Worm (Caenorhabditis elegans) whole organism, L4 larva: ENCODE data around the gene T08D10.4.
"Not testable (repeated sequence)": the region's sequence is repeated elsewhere in the genome, so short reads cannot be mapped to it uniquely, and the experiment has no call there.

ENCODE experiments used
- F26F4.8 ChIP-seq: fragments of 200-800 bp; sonication (Bioruptor generic); conservative IDR thresholded peaks from 2 replicates; pipeline ENCODE4 v1.3.6; 2022; ENCODE audit warnings: missing genetic modification characterization, missing compliant biosample characterization
- R02D3.7 ChIP-seq: fragments of 150-350 bp; sonication (generic microtip); optimal IDR thresholded peaks from 3 replicates; lab custom pipeline; 2014; ENCODE audit warnings: missing biosample characterization, missing genetic modification characterization
- Y48G9A.11 ChIP-seq: fragments of 200-800 bp; sonication (Bioruptor generic); IDR thresholded peaks from 2 replicates; pipeline ENCODE4 v1.3.6; 2022; ENCODE audit warnings: missing genetic modification reagents, missing genetic modification characterization, missing compliant biosample characterization
- Y5F2A.4 ChIP-seq: fragments of 200-800 bp; sonication (Bioruptor generic); optimal IDR thresholded peaks from 2 replicates; lab custom pipeline; 2018; ENCODE audit warnings: mild to moderate bottlenecking, missing genetic modification characterization, missing compliant biosample characterization
- attf-4 ChIP-seq: sonication (generic microtip); optimal IDR thresholded peaks from 3 replicates; lab custom pipeline; 2017; ENCODE audit warnings: missing biosample characterization, missing genetic modification characterization
- ceh-28 ChIP-seq: fragments of 150-350 bp; optimal IDR thresholded peaks from 2 replicates; lab custom pipeline; 2014; ENCODE audit warnings: missing biosample characterization, missing genetic modification reagents, missing genetic modification characterization
- ctbp-1 ChIP-seq: fragments of 200-800 bp; sonication (Bioruptor generic); IDR thresholded peaks from 2 replicates; pipeline ENCODE4 v1.3.6; 2022; ENCODE audit warnings: missing genetic modification reagents, missing genetic modification characterization, missing compliant biosample characterization
- daf-19 ChIP-seq: fragments of 200-800 bp; sonication (Bioruptor generic); conservative IDR thresholded peaks from 2 replicates; pipeline ENCODE4 v1.3.6; 2022; ENCODE audit warnings: missing genetic modification characterization, missing compliant biosample characterization
- dmd-6 ChIP-seq: fragments of 200-800 bp; sonication (Bioruptor generic); IDR thresholded peaks from 2 replicates; pipeline ENCODE4 v1.3.6; 2022; ENCODE audit warnings: missing genetic modification reagents, missing genetic modification characterization, missing compliant biosample characterization
- dpl-1 ChIP-seq: fragments of 150-350 bp; optimal IDR thresholded peaks from 2 replicates; lab custom pipeline; 2014; ENCODE audit warnings: missing biosample characterization, missing genetic modification reagents, missing genetic modification characterization
- duxl-1 ChIP-seq: sonication (generic microtip); optimal IDR thresholded peaks from 2 replicates; lab custom pipeline; 2016; ENCODE audit warnings: mild to moderate bottlenecking, missing genetic modification characterization, moderate library complexity, missing compliant biosample characterization; ENCODE audit not compliant: poor library complexity
- dve-1 ChIP-seq: sonication (generic microtip); optimal IDR thresholded peaks from 2 replicates; lab custom pipeline; 2017; ENCODE audit warnings: antibody characterized with exemption, mild to moderate bottlenecking, missing genetic modification characterization, missing compliant biosample characterization; ENCODE audit not compliant: insufficient read depth
- egl-43 ChIP-seq: fragments of 200-800 bp; sonication (Bioruptor generic); IDR thresholded peaks from 2 replicates; pipeline ENCODE4 v1.3.6; 2022; ENCODE audit warnings: missing genetic modification reagents, missing genetic modification characterization, missing compliant biosample characterization
- fkh-10 ChIP-seq: fragments of 150-350 bp; optimal IDR thresholded peaks from 2 replicates; lab custom pipeline; 2014; ENCODE audit warnings: missing biosample characterization, missing genetic modification reagents, missing genetic modification characterization
- fos-1 ChIP-seq: fragments of 150-350 bp; optimal IDR thresholded peaks from 2 replicates; lab custom pipeline; 2014; ENCODE audit warnings: missing biosample characterization, missing genetic modification characterization
- lim-7 ChIP-seq: fragments of 200-800 bp; sonication (Bioruptor generic); IDR thresholded peaks from 2 replicates; pipeline ENCODE4 v1.3.6; 2022; ENCODE audit warnings: missing genetic modification characterization, missing compliant biosample characterization
- lin-1 ChIP-seq: fragments of 200-800 bp; sonication (Bioruptor generic); IDR thresholded peaks from 2 replicates; pipeline ENCODE4 v1.3.6; 2022; ENCODE audit warnings: missing genetic modification reagents, missing genetic modification characterization, missing compliant biosample characterization
- lin-38 ChIP-seq: fragments of 200-800 bp; sonication (Bioruptor generic); IDR thresholded peaks from 2 replicates; pipeline ENCODE4 v1.3.6; 2022; ENCODE audit warnings: missing genetic modification reagents, missing genetic modification characterization, missing compliant biosample characterization
- madf-5 ChIP-seq, 2 experiments: fragments of 200-800 bp; sonication (Bioruptor generic); IDR thresholded peaks; 2 replicates each; pipeline ENCODE4 v1.3.6; 2022; ENCODE audit warnings: missing compliant biosample characterization in 2 of 2, missing genetic modification characterization in 2 of 2
- mep-1 ChIP-seq: fragments of 150-350 bp; sonication (generic microtip); optimal IDR thresholded peaks from 3 replicates; lab custom pipeline; 2014; ENCODE audit warnings: missing biosample characterization, missing genetic modification characterization
- mxl-2 ChIP-seq: fragments of 200-800 bp; sonication (Bioruptor generic); conservative IDR thresholded peaks from 2 replicates; pipeline ENCODE4 v1.3.6; 2022; ENCODE audit warnings: missing genetic modification reagents, missing genetic modification characterization, missing compliant biosample characterization
- nhr-10 ChIP-seq: fragments of 150-350 bp; optimal IDR thresholded peaks from 2 replicates; lab custom pipeline; 2014; ENCODE audit warnings: missing biosample characterization, missing genetic modification characterization
- nhr-25 ChIP-seq: sonication (generic microtip); optimal IDR thresholded peaks from 2 replicates; lab custom pipeline; 2017; ENCODE audit warnings: missing genetic modification characterization, mild to moderate bottlenecking, missing compliant biosample characterization, antibody characterized with exemption, moderate library complexity, borderline replicate concordance; ENCODE audit not compliant: insufficient read depth
- nhr-28 ChIP-seq: fragments of 150-350 bp; optimal IDR thresholded peaks from 2 replicates; lab custom pipeline; 2014; ENCODE audit warnings: missing biosample characterization, missing genetic modification characterization
- nhr-76 ChIP-seq: fragments of 150-350 bp; optimal IDR thresholded peaks from 2 replicates; lab custom pipeline; 2014; ENCODE audit warnings: missing biosample characterization, missing genetic modification characterization
- nhr-77 ChIP-seq: fragments of 150-350 bp; optimal IDR thresholded peaks from 2 replicates; lab custom pipeline; 2014; ENCODE audit warnings: missing biosample characterization, missing genetic modification characterization
- pha-4 ChIP-seq, 2 experiments: fragments of 150-350 bp in 1 of 2; fragments of 200-800 bp in 1 of 2; sonication (Bioruptor generic) in 1 of 2; IDR thresholded peaks in 1 of 2; optimal IDR thresholded peaks in 1 of 2; 2 replicates each; pipeline versions ENCODE4 v1.3.6 to Lab custom; 2014 to 2022; ENCODE audit warnings: missing genetic modification characterization in 2 of 2, missing genetic modification reagents in 2 of 2, missing biosample characterization in 1 of 2, missing compliant biosample characterization in 1 of 2
- php-3 ChIP-seq: fragments of 200-800 bp; sonication (Bioruptor generic); IDR thresholded peaks from 2 replicates; pipeline ENCODE4 v1.3.6; 2022; ENCODE audit warnings: missing genetic modification reagents, missing genetic modification characterization, missing compliant biosample characterization
- pqm-1 ChIP-seq: sonication (generic microtip); optimal IDR thresholded peaks from 2 replicates; lab custom pipeline; 2017; ENCODE audit warnings: missing biosample characterization, missing genetic modification characterization
- rbr-2 ChIP-seq: sonication (generic microtip); optimal IDR thresholded peaks from 2 replicates; lab custom pipeline; 2016; ENCODE audit warnings: missing genotype, missing genetic modification characterization, missing compliant biosample characterization
- sdz-12 ChIP-seq: fragments of 200-800 bp; sonication (Bioruptor generic); optimal IDR thresholded peaks from 2 replicates; lab custom pipeline; 2018; ENCODE audit warnings: mild to moderate bottlenecking, missing genetic modification characterization, missing compliant biosample characterization
- set-16 ChIP-seq: fragments of 200-800 bp; sonication (Bioruptor generic); IDR thresholded peaks from 2 replicates; pipeline ENCODE4 v1.3.6; 2022; ENCODE audit warnings: missing genetic modification reagents, missing genetic modification characterization, missing compliant biosample characterization
- snpc-4 ChIP-seq: fragments of 150-350 bp; optimal IDR thresholded peaks from 2 replicates; lab custom pipeline; 2014; ENCODE audit warnings: missing biosample characterization, missing genetic modification characterization
- spr-3 ChIP-seq: fragments of 200-800 bp; sonication (Bioruptor generic); optimal IDR thresholded peaks from 2 replicates; lab custom pipeline; 2018; ENCODE audit warnings: mild to moderate bottlenecking, missing genetic modification characterization, missing compliant biosample characterization
- tra-1 ChIP-seq: fragments of 200-800 bp; sonication (Bioruptor generic); IDR thresholded peaks from 2 replicates; pipeline ENCODE4 v1.3.6; 2022; ENCODE audit warnings: missing genetic modification reagents, missing genetic modification characterization, missing compliant biosample characterization
- unc-62 ChIP-seq, 3 experiments: fragments of 150-350 bp in 1 of 3; sonication (generic microtip); optimal IDR thresholded peaks in 2 of 3; peaks in 1 of 3; 1 replicate in 1 of 3; 2 replicates in 2 of 3; lab custom pipeline; 2014 to 2017; ENCODE audit warnings: missing biosample characterization in 3 of 3, missing genetic modification characterization in 3 of 3, missing genetic modification reagents in 3 of 3, missing genotype in 1 of 3
- zip-2 ChIP-seq: fragments of 150-350 bp; optimal IDR thresholded peaks from 2 replicates; lab custom pipeline; 2014; ENCODE audit warnings: missing biosample characterization, missing genetic modification characterization
- ztf-7 ChIP-seq: fragments of 150-350 bp; optimal IDR thresholded peaks from 2 replicates; lab custom pipeline; 2014; ENCODE audit warnings: missing biosample characterization, missing genetic modification characterization

The T08D10.4 gene

ce11 chrX:11961103-11961502, 8.0 kb upstream of the T08D10.4 start, which contains the start of gene C49F5.13:
TSS of gene C49F5.13 (plus strand) at chrX:11961403.
- TF ChIP-seq sdz-12 (GFP tag; lab: Kevin White, UChicago); F26F4.8 (GFP tag; lab: Robert Waterston, UW); Y48G9A.11 (GFP tag; lab: Robert Waterston, UW): not testable (repeated sequence)

- TF ChIP-seq nhr-28 (peak; percentile 1), egl-43 (GFP tag; lab: Robert Waterston, UW) (no peak)
- TF ChIP-seq, all 104 proteins: peak for 1
Measured at ce11 chrX:11959838-11960237, 6.7 kb upstream of the T08D10.4 start, which contains the start of gene C49F5.8. TSS of gene C49F5.8 (plus strand) at chrX:11960138.

ce11 chrX:11957246-11957645, 4.1 kb upstream of the T08D10.4 start, which contains the start of gene T08D10.5:
TSS of gene T08D10.5 (plus strand) at chrX:11957546.
- TF ChIP-seq lin-38 (GFP tag; lab: Robert Waterston, UW) (no peak), php-3 (GFP tag; lab: Robert Waterston, UW) (no peak), attf-4 (tag; lab: Kevin White, UChicago) (no peak), ceh-28 (tag; lab: Kevin White, UChicago) (no peak), duxl-1 (no peak), lim-7 (GFP tag; lab: Robert Waterston, UW) (no peak), set-16 (GFP tag; lab: Robert Waterston, UW) (no peak), pqm-1 (tag; lab: Kevin White, UChicago) (no peak), madf-5 (GFP tag; IDR thresholded peaks at IDR 0.05; lab: Robert Waterston, UW) (no peak), ztf-7 (no peak)

- TF ChIP-seq lim-7 (GFP tag; lab: Robert Waterston, UW) (no peak), rbr-2 (tag; lab: Kevin White, UChicago) (no peak), sdz-12 (GFP tag; lab: Kevin White, UChicago) (no peak), pha-4 (GFP tag; IDR thresholded peaks at IDR 0.05; lab: Robert Waterston, UW) (no peak), pha-4 (tag; optimal IDR thresholded peaks at IDR 0.05; lab: Kevin White, UChicago) (no peak), dpl-1 (GFP tag; lab: Kevin White, UChicago) (no peak), set-16 (GFP tag; lab: Robert Waterston, UW) (no peak), duxl-1 (no peak), fkh-10 (GFP tag; lab: Kevin White, UChicago) (no peak), snpc-4 (tag; lab: Kevin White, UChicago) (no peak), F26F4.8 (GFP tag; lab: Robert Waterston, UW) (no peak), R02D3.7 (tag; lab: Kevin White, UChicago) (no peak), fos-1 (tag; lab: Kevin White, UChicago) (no peak), daf-19 (no peak)
Measured at ce11 chrX:11955125-11955524, 2.0 kb upstream of the T08D10.4 start, which contains the start of gene T08D10.3. TSS of gene T08D10.3 (plus strand) at chrX:11955425.

DNA sequence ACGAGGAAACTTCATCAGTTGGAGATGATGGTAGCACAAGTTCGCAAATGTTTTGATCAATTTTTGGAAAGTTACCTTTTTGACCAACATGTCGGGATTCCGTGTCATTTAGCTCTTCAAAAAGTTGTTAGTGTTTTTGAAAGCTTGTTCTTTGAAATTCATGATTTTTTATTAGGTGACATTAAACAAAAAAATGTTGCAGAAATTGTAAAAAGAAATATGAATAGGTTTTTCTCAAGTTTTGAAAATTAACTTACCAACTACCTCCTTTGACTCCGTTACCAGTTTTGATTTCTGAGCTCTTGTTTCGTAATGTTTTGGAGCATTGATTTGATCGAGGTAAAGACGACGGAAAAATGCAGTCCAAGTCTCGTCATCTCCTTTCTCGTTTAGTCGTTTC, 1.0 kb downstream of the T08D10.4 start:
- TF ChIP-seq spr-3 (GFP tag; lab: Kevin White, UChicago) (no peak), lim-7 (GFP tag; lab: Robert Waterston, UW) (no peak), unc-62 (GFP tag; optimal IDR thresholded peaks at IDR 0.05 in 1 of 2; lab: Kevin White, UChicago) (peak in 1 of 2 experiments; percentile 94), unc-62 (tag; optimal IDR thresholded peaks at IDR 0.05; lab: Kevin White, UChicago) (no peak)

DNA sequence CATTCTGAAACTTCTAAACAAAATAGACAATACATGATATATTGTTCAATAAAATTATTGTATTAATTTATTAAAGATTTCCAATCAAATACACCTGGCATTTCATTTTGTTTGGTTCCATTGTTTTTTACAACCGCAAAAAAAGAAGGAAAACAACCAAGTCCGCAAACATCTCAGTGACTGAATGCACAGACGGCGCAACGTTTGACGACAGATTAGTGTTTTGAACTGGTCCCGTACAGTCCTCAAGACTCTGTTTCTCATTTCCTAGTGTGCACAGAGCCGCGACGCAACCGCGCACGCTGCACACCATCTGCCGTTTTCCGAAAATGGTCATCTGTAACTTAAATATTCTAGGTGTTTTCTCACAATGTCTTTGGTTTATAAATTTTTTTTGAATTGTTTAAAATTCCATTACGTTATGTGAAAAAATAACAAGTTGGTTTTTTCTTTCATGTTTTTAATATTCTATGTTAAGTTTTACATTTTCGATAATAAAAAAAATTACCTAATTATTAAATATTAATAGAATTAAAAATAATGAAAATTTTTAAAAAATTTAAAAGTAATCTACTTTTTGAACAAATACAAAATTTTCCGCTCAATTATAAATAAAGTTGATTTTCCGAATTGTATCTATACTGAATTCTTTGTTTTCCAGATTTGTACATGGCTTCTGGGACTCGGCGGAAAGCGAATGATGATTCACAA, 4.8 kb downstream of the T08D10.4 start, which contains the start of gene lsd-1:
Gene lsd-1, plus strand, starts transcription at position 661 of the 711 bp plus-strand sequence.
- TF ChIP-seq F26F4.8 (GFP tag; lab: Robert Waterston, UW) (no peak), rbr-2 (tag; lab: Kevin White, UChicago) (peak; percentile 28), nhr-10 (no peak), dmd-6 (GFP tag; lab: Robert Waterston, UW) (no peak), spr-3 (GFP tag; lab: Kevin White, UChicago) (no peak), dve-1 (tag; lab: Kevin White, UChicago) (peak; percentile 42), tra-1 (GFP tag; lab: Robert Waterston, UW) (no peak), Y5F2A.4 (GFP tag; lab: Kevin White, UChicago) (no peak), mep-1 (no peak), mxl-2 (GFP tag; lab: Robert Waterston, UW) (no peak), nhr-25 (no peak), nhr-76 (tag; lab: Kevin White, UChicago) (no peak), unc-62 (GFP tag; optimal IDR thresholded peaks at IDR 0.05 in 1 of 2; lab: Kevin White, UChicago) (peak in 1 of 2 experiments; percentile 76), unc-62 (tag; optimal IDR thresholded peaks at IDR 0.05; lab: Kevin White, UChicago) (no peak), lin-1 (no peak), zip-2 (no peak), lim-7 (GFP tag; lab: Robert Waterston, UW) (no peak), ctbp-1 (GFP tag; lab: Robert Waterston, UW) (no peak), nhr-77 (tag; lab: Kevin White, UChicago) (no peak)
